Fruit fly (Drosophila melanogaster): ENCODE measurements around the gene CG3982.

CG3982 gene

DNA sequence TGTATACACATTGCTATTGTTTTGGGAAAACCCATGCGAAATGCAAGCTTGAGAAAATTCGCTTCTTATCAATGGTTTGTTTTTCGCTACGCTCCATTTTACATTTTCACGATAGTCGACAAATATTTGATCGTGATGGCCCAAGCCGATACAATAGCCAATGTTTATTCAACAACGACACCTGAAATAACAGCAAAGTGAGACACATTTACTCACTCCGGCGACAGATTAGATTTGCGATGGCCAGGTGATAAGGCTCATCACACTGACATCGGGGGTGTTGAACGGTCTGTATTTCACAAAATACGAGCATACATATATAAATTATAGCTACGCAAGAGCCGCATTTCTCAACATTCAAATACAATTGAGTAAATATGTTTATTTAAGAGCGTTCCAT is 20.0 kb downstream of the CG3982 start (continued):
- TF ChIP-seq CG11504 (tag; optimal IDR thresholded peaks at IDR 0.05) (peak; percentile 43), CG7745 (tag; optimal IDR thresholded peaks at IDR 0.05) (no peak), grn (GFP tag; optimal IDR thresholded peaks at IDR 0.05) (peak; percentile 94), CG12744 (GFP tag; optimal IDR thresholded peaks at IDR 0.05) (peak; percentile 20), Jarid2 (GFP tag; optimal IDR thresholded peaks at IDR 0.05) (peak; percentile 50), Med (GFP tag) (peak; percentile 92), zfh1 (GFP tag; IDR thresholded peaks at IDR 0.05) (peak; percentile 59; the same call in 2 of the 3 replicates), hb (GFP tag; IDR thresholded peaks at IDR 0.05; ENCODE audit: partially characterized antibody) (no peak), pho (GFP tag; optimal IDR thresholded peaks at IDR 0.05) (peak; percentile 43), CG7786 (GFP tag; optimal IDR thresholded peaks at IDR 0.05) (peak; percentile 31), CG14050 (GFP tag; IDR thresholded peaks at IDR 0.05) (no peak), CG3407 (GFP tag; optimal IDR thresholded peaks at IDR 0.05) (peak; percentile 44), CG12769 (tag; optimal IDR thresholded peaks at IDR 0.05) (peak; percentile 78), cwo (GFP tag; optimal IDR thresholded peaks at IDR 0.05) (peak; percentile 84), CG12236 (GFP tag; optimal IDR thresholded peaks at IDR 0.05) (peak; percentile 26), nerfin-1 (tag; optimal IDR thresholded peaks at IDR 0.05) (peak; percentile 56), croc (GFP tag; conservative IDR thresholded peaks at IDR 0.05) (no peak), CG9817 (tag; optimal IDR thresholded peaks at IDR 0.05) (peak; percentile 35), fd102C (GFP tag; optimal IDR thresholded peaks at IDR 0.05) (peak; percentile 80), ara (GFP tag; IDR thresholded peaks at IDR 0.05) (peak; percentile 67), sens (GFP tag) (peak; percentile 52), NC2β (GFP tag; optimal IDR thresholded peaks at IDR 0.05) (peak; percentile 9), CG3847 (GFP tag; IDR thresholded peaks at IDR 0.05) (no peak), CG18764 (GFP tag; optimal IDR thresholded peaks at IDR 0.05) (peak; percentile 48), NFAT (GFP tag; IDR thresholded peaks at IDR 0.05) (no peak), HLH4C (GFP tag; IDR thresholded peaks at IDR 0.05; ENCODE audit: partially characterized antibody) (no peak), Bgb (GFP tag; IDR thresholded peaks at IDR 0.05; ENCODE audit: partially characterized antibody) (no peak), CG34224 (GFP tag; IDR thresholded peaks at IDR 0.05; ENCODE audit: partially characterized antibody) (no peak), CG2875 (GFP tag; optimal IDR thresholded peaks at IDR 0.05) (peak; percentile 6), CG17359 (tag; optimal IDR thresholded peaks at IDR 0.05) (peak; percentile 78), pros (GFP tag; optimal IDR thresholded peaks at IDR 0.05) (no peak), zen (tag; optimal IDR thresholded peaks at IDR 0.05) (no peak), CG10209 (GFP tag; optimal IDR thresholded peaks at IDR 0.05) (peak; percentile 66), CG2678 (tag; optimal IDR thresholded peaks at IDR 0.05) (peak; percentile 87), Opbp (GFP tag; IDR thresholded peaks at IDR 0.05; ENCODE audit: partially characterized antibody) (no peak), ftz-f1 (GFP tag; optimal IDR thresholded peaks at IDR 0.05) (no peak), Side (GFP tag; optimal IDR thresholded peaks at IDR 0.05) (peak; percentile 86), YL-1 (GFP tag; optimal IDR thresholded peaks at IDR 0.05) (peak; percentile 30), CG11696 (GFP tag; IDR thresholded peaks at IDR 0.05) (0 out of 2 replicates have a peak, but pooled peaks have one; percentile 6), B-H1 (GFP tag; IDR thresholded peaks at IDR 0.05) (peak; percentile 15; the same call in 1 of the 3 replicates), CG6272 (GFP tag; IDR thresholded peaks at IDR 0.05) (no peak), B-H2 (GFP tag; optimal IDR thresholded peaks at IDR 0.05) (peak; percentile 65), salm (tag; optimal IDR thresholded peaks at IDR 0.05) (peak; percentile 29), CG34422 (GFP tag; IDR thresholded peaks at IDR 0.05) (no peak), HmgD (GFP tag; optimal IDR thresholded peaks at IDR 0.05) (no peak), CG13775 (GFP tag; optimal IDR thresholded peaks at IDR 0.05) (peak; percentile 20), ci (GFP tag; IDR thresholded peaks at IDR 0.05) (peak; percentile 50; the same call in 2 of the 3 replicates), ind (GFP tag; optimal IDR thresholded peaks at IDR 0.05) (no peak), unpg (GFP tag; optimal IDR thresholded peaks at IDR 0.05) (peak; percentile 45), dmrt99B (tag; optimal IDR thresholded peaks at IDR 0.05) (peak; percentile 55)

Data from whole organism, embryonic.